Worm (Caenorhabditis elegans) whole organism, young adult: ENCODE results near the gene C42D8.1.

Experiments
- B0035.1 ChIP-seq: sonication (generic microtip); optimal IDR thresholded peaks from 2 replicates; lab custom pipeline; 2016; ENCODE audit warnings: missing genetic modification characterization, mild to moderate bottlenecking, missing compliant biosample characterization, missing genotype, missing genetic modification reagents
- B0261.1 ChIP-seq: sonication (generic microtip); optimal IDR thresholded peaks from 2 replicates; lab custom pipeline; 2016; ENCODE audit warnings: mild to moderate bottlenecking, missing genetic modification characterization, moderate library complexity, missing compliant biosample characterization
- F22D6.2 ChIP-seq: sonication (generic microtip); optimal IDR thresholded peaks from 2 replicates; lab custom pipeline; 2016; ENCODE audit warnings: mild to moderate bottlenecking, missing genetic modification characterization, missing compliant biosample characterization
- F23B12.7 ChIP-seq: sonication (generic microtip); optimal IDR thresholded peaks from 2 replicates; lab custom pipeline; 2017; ENCODE audit warnings: missing genetic modification characterization, mild to moderate bottlenecking, missing compliant biosample characterization, antibody characterized with exemption, moderate library complexity; ENCODE audit not compliant: insufficient read depth
- F33H1.4 ChIP-seq: fragments of 200-800 bp; sonication (Bioruptor generic); IDR thresholded peaks from 2 replicates; pipeline ENCODE4 v1.3.6; 2022; ENCODE audit warnings: missing genetic modification reagents, missing genetic modification characterization, missing compliant biosample characterization
- F52B5.7 ChIP-seq: sonication (generic microtip); optimal IDR thresholded peaks from 2 replicates; lab custom pipeline; 2016; ENCODE audit warnings: mild to moderate bottlenecking, missing genetic modification characterization, missing compliant biosample characterization
- K12H6.12 ChIP-seq: fragments of 200-800 bp; sonication (Bioruptor generic); optimal IDR thresholded peaks from 2 replicates; lab custom pipeline; 2018; ENCODE audit warnings: mild to moderate bottlenecking, missing genetic modification characterization, missing compliant biosample characterization
- Y53F4B.3 ChIP-seq: fragments of 200-800 bp; sonication (Bioruptor generic); IDR thresholded peaks from 2 replicates; pipeline ENCODE4 v1.3.6; 2022; ENCODE audit warnings: missing genetic modification reagents, missing genetic modification characterization, missing compliant biosample characterization
- ama-1 ChIP-seq, 3 experiments: fragments of 150-350 bp in 1 of 3; sonication (generic microtip) in 2 of 3; optimal IDR thresholded peaks; 2 replicates each; lab custom pipeline; 2014 to 2018; ENCODE audit warnings: missing biosample characterization in 2 of 3, missing genetic modification characterization in 2 of 3, missing genetic modification reagents in 2 of 3
- aptf-3 ChIP-seq: fragments of 200-800 bp; sonication (Bioruptor generic); IDR thresholded peaks from 2 replicates; pipeline ENCODE4 v1.3.6; 2022; ENCODE audit warnings: missing genetic modification characterization, missing compliant biosample characterization
- atf-7 ChIP-seq: sonication (generic microtip); optimal IDR thresholded peaks from 2 replicates; lab custom pipeline; 2017; ENCODE audit warnings: mild to moderate bottlenecking, missing genetic modification characterization, missing compliant biosample characterization
- attf-6 ChIP-seq: fragments of 200-800 bp; sonication (Bioruptor generic); IDR thresholded peaks from 2 replicates; pipeline ENCODE4 v1.3.6; 2022; ENCODE audit warnings: missing genetic modification reagents, missing genetic modification characterization, missing compliant biosample characterization
- cebp-1 ChIP-seq, 2 experiments: fragments of 200-800 bp in 1 of 2; sonication (Bioruptor generic) in 1 of 2; sonication (generic microtip) in 1 of 2; IDR thresholded peaks in 1 of 2; optimal IDR thresholded peaks in 1 of 2; 2 replicates each; pipeline versions ENCODE4 v1.3.6 to Lab custom; 2017 to 2022; ENCODE audit warnings: missing compliant biosample characterization in 2 of 2, missing genetic modification characterization in 2 of 2, mild to moderate bottlenecking in 1 of 2, missing genetic modification reagents in 1 of 2, moderate library complexity in 1 of 2
- ceh-27 ChIP-seq: fragments of 200-800 bp; sonication (Bioruptor generic); optimal IDR thresholded peaks from 2 replicates; lab custom pipeline; 2018; ENCODE audit warnings: mild to moderate bottlenecking, missing genetic modification characterization, moderate library complexity, missing compliant biosample characterization
- ceh-58 ChIP-seq: fragments of 200-800 bp; sonication (Bioruptor generic); IDR thresholded peaks from 2 replicates; pipeline ENCODE4 v1.3.6; 2022; ENCODE audit warnings: missing genetic modification characterization, missing compliant biosample characterization
- ceh-91 ChIP-seq: fragments of 200-800 bp; sonication (Bioruptor generic); IDR thresholded peaks from 2 replicates; pipeline ENCODE4 v1.3.6; 2022; ENCODE audit warnings: missing genetic modification reagents, missing genetic modification characterization, missing compliant biosample characterization
- dpl-1 ChIP-seq: fragments of 150-350 bp; optimal IDR thresholded peaks from 2 replicates; lab custom pipeline; 2014; ENCODE audit warnings: missing biosample characterization, missing genetic modification reagents, missing genetic modification characterization
- efl-1 ChIP-seq: fragments of 150-350 bp; optimal IDR thresholded peaks from 2 replicates; lab custom pipeline; 2014; ENCODE audit warnings: missing biosample characterization, missing genetic modification reagents, missing genetic modification characterization
- egl-44 ChIP-seq: fragments of 200-800 bp; sonication (Bioruptor generic); IDR thresholded peaks from 2 replicates; pipeline ENCODE4 v1.3.6; 2022; ENCODE audit warnings: missing genetic modification reagents, missing genetic modification characterization, missing compliant biosample characterization
- egrh-3 ChIP-seq: fragments of 200-800 bp; sonication (Bioruptor generic); IDR thresholded peaks from 2 replicates; pipeline ENCODE4 v1.3.6; 2022; ENCODE audit warnings: missing genetic modification reagents, missing genetic modification characterization, missing compliant biosample characterization
- hrde-1 ChIP-seq: sonication (generic microtip); optimal IDR thresholded peaks from 2 replicates; lab custom pipeline; 2016; ENCODE audit warnings: missing genetic modification characterization, mild to moderate bottlenecking, missing compliant biosample characterization, moderate library complexity, missing genotype, missing genetic modification reagents, borderline replicate concordance
- lin-35 ChIP-seq, 3 experiments: fragments of 150-350 bp in 2 of 3; sonication (generic microtip) in 1 of 3; optimal IDR thresholded peaks; 2 replicates each; lab custom pipeline; 2014 to 2018; ENCODE audit warnings: missing biosample characterization in 3 of 3, missing genetic modification characterization in 3 of 3, missing genetic modification reagents in 3 of 3
- lin-40 ChIP-seq: sonication (generic microtip); optimal IDR thresholded peaks from 2 replicates; lab custom pipeline; 2016; ENCODE audit warnings: missing genetic modification characterization, mild to moderate bottlenecking, missing compliant biosample characterization, missing genotype, missing genetic modification reagents
- madf-6 ChIP-seq: fragments of 200-800 bp; sonication (Bioruptor generic); IDR thresholded peaks from 2 replicates; pipeline ENCODE4 v1.3.6; 2022; ENCODE audit warnings: missing genetic modification reagents, missing genetic modification characterization, missing compliant biosample characterization
- nhr-120 ChIP-seq: fragments of 200-800 bp; sonication (Bioruptor generic); IDR thresholded peaks from 2 replicates; pipeline ENCODE4 v1.3.6; 2022; ENCODE audit warnings: missing genetic modification characterization, missing compliant biosample characterization
- nhr-179 ChIP-seq: sonication (generic microtip); optimal IDR thresholded peaks from 2 replicates; lab custom pipeline; 2016; ENCODE audit warnings: mild to moderate bottlenecking, missing genetic modification characterization, missing compliant biosample characterization
- nhr-80 ChIP-seq: sonication (generic microtip); optimal IDR thresholded peaks from 2 replicates; lab custom pipeline; 2016; ENCODE audit warnings: missing genetic modification characterization, missing compliant biosample characterization
- pha-4 ChIP-seq: fragments of 150-350 bp; sonication (generic microtip); optimal IDR thresholded peaks from 2 replicates; lab custom pipeline; 2014; ENCODE audit warnings: missing biosample characterization, missing genetic modification reagents, missing genetic modification characterization
- rec-8 ChIP-seq, 2 experiments: sonication (generic microtip); optimal IDR thresholded peaks; 2 replicates each; lab custom pipeline; 2016; ENCODE audit warnings: mild to moderate bottlenecking in 2 of 2, missing genetic modification characterization in 2 of 2, missing genetic modification reagents in 2 of 2, missing genotype in 2 of 2, missing biosample characterization in 1 of 2, missing compliant biosample characterization in 1 of 2, moderate library complexity in 1 of 2
- sdz-38 ChIP-seq: sonication (generic microtip); optimal IDR thresholded peaks from 2 replicates; lab custom pipeline; 2016; ENCODE audit warnings: missing genotype, missing genetic modification characterization, missing compliant biosample characterization
- sea-2 ChIP-seq: fragments of 200-800 bp; sonication (Bioruptor generic); IDR thresholded peaks from 2 replicates; pipeline ENCODE4 v1.3.6; 2022; ENCODE audit warnings: missing genetic modification characterization, missing compliant biosample characterization
- snpc-3.4 ChIP-seq: sonication (generic microtip); optimal IDR thresholded peaks from 2 replicates; lab custom pipeline; 2017; ENCODE audit warnings: missing genetic modification characterization, mild to moderate bottlenecking, missing compliant biosample characterization, antibody characterized with exemption, moderate library complexity, missing genotype, missing genetic modification reagents
- xnd-1 ChIP-seq: sonication (generic microtip); optimal IDR thresholded peaks from 2 replicates; lab custom pipeline; 2016; ENCODE audit warnings: missing genotype, missing genetic modification reagents, missing genetic modification characterization, missing compliant biosample characterization
- ztf-6 ChIP-seq: fragments of 200-800 bp; sonication (Bioruptor generic); IDR thresholded peaks from 2 replicates; pipeline ENCODE4 v1.3.6; 2022; ENCODE audit warnings: missing genetic modification reagents, missing genetic modification characterization, missing compliant biosample characterization

C42D8.1 gene

ce11 chrX:5124288-5124687 is 15.0 kb downstream of the C42D8.1 start:
- TF ChIP-seq cebp-1 (GFP tag; IDR thresholded peaks at IDR 0.05; lab: Robert Waterston, UW) (no peak), cebp-1 (tag; optimal IDR thresholded peaks at IDR 0.05; lab: Kevin White, UChicago) (no peak), F33H1.4 (GFP tag; lab: Robert Waterston, UW) (no peak), xnd-1 (tag; lab: Kevin White, UChicago) (no peak), egrh-3 (GFP tag; lab: Robert Waterston, UW) (no peak), ceh-91 (no peak), egl-44 (GFP tag; lab: Robert Waterston, UW) (no peak), nhr-120 (GFP tag; lab: Robert Waterston, UW) (no peak)

- TF ChIP-seq xnd-1 (tag; lab: Kevin White, UChicago), result no peak
- TF ChIP-seq nhr-179 (tag; lab: Kevin White, UChicago), result no peak
- no peak for TF ChIP-seq madf-6
- TF ChIP-seq K12H6.12 (tag; lab: Kevin White, UChicago), result no peak
- TF ChIP-seq F52B5.7 (tag; lab: Kevin White, UChicago), result no peak
- no peak for TF ChIP-seq F22D6.2 (tag; lab: Kevin White, UChicago)
- no peak for TF ChIP-seq B0035.1 (tag; lab: Kevin White, UChicago)
- no peak for TF ChIP-seq ceh-58 (GFP tag; lab: Robert Waterston, UW)
- no peak for TF ChIP-seq egl-44 (GFP tag; lab: Robert Waterston, UW)
- no peak for TF ChIP-seq rec-8 (tag; optimal IDR thresholded peaks at IDR 0.05; lab: Kevin White, UChicago)
- TF ChIP-seq ztf-6 (GFP tag; lab: Robert Waterston, UW), result no peak
- TF ChIP-seq atf-7 (tag; lab: Kevin White, UChicago), result no peak
- no peak for TF ChIP-seq dpl-1 (GFP tag; lab: Kevin White, UChicago)
- no peak for TF ChIP-seq pha-4
- no peak for TF ChIP-seq nhr-80 (tag; lab: Kevin White, UChicago)
- no peak for TF ChIP-seq F23B12.7 (tag; lab: Kevin White, UChicago)
- no peak for TF ChIP-seq lin-35 (GFP tag; optimal IDR thresholded peaks at IDR 0.05; lab: Kevin White, UChicago)
- TF ChIP-seq B0261.1, result no peak
Measured at ce11 chrX:5129447-5129846, 20.1 kb downstream of the C42D8.1 start.

- TF ChIP-seq aptf-3 (GFP tag; lab: Robert Waterston, UW) (no peak), attf-6 (no peak), efl-1 (GFP tag; lab: Kevin White, UChicago) (no peak), snpc-3.4 (tag; lab: Kevin White, UChicago) (no peak), Y53F4B.3 (GFP tag; lab: Robert Waterston, UW) (no peak), lin-40 (tag; lab: Kevin White, UChicago) (no peak), rec-8 (tag; optimal IDR thresholded peaks at IDR 0.05; lab: Kevin White, UChicago) (no peak), sdz-38 (tag; lab: Kevin White, UChicago) (no peak), ama-1 (optimal IDR thresholded peaks at IDR 0.05; lab: Kevin White, UChicago) (no peak), ama-1 (GFP tag; optimal IDR thresholded peaks at IDR 0.05; lab: Kevin White, UChicago) (no peak), sea-2 (GFP tag; lab: Robert Waterston, UW) (no peak), hrde-1 (tag; lab: Kevin White, UChicago) (no peak), ceh-27 (GFP tag; lab: Kevin White, UChicago) (no peak)
Measured at ce11 chrX:5131760-5132159, 22.5 kb downstream of the C42D8.1 start.
